Fruit fly (Drosophila melanogaster) whole organism, embryonic: ENCODE results near the gene CG12511.

Source experiments
- CG10366 ChIP-seq: fragments of 200-800 bp; sonication (Bioruptor generic); IDR thresholded peaks from 2 replicates; pipeline ENCODE4 v1.3.6; 2022; ENCODE audit warnings: missing biosample characterization, missing genetic modification characterization
- CG11723 ChIP-seq: fragments of 200-800 bp; sonication (Bioruptor generic); optimal IDR thresholded peaks from 2 replicates; lab custom pipeline; 2017; ENCODE audit warnings: missing biosample characterization, mild to moderate bottlenecking, missing genetic modification characterization
- CG12104 ChIP-seq: fragments of 200-800 bp; sonication (Bioruptor generic); optimal IDR thresholded peaks from 3 replicates; lab custom pipeline; 2016; ENCODE audit warnings: missing biosample characterization, missing genetic modification characterization
- CG1233 ChIP-seq: fragments of 200-800 bp; sonication (Bioruptor generic); optimal IDR thresholded peaks from 4 replicates; lab custom pipeline; 2018; ENCODE audit warnings: missing biosample characterization, mild to moderate bottlenecking, missing genetic modification characterization
- CG13624 ChIP-seq: fragments of 200-800 bp; sonication (Bioruptor generic); optimal IDR thresholded peaks from 2 replicates; lab custom pipeline; 2016; ENCODE audit warnings: missing biosample characterization, missing genetic modification characterization
- CG13894 ChIP-seq: fragments of 200-800 bp; sonication (Bioruptor generic); optimal IDR thresholded peaks from 3 replicates; lab custom pipeline; 2018; ENCODE audit warnings: missing biosample characterization, mild to moderate bottlenecking, missing genetic modification characterization, moderate library complexity
- CG17328 ChIP-seq: fragments of 200-800 bp; sonication (Bioruptor generic); IDR thresholded peaks from 2 replicates; pipeline ENCODE4 v1.3.6; 2022; ENCODE audit warnings: missing biosample characterization, missing genetic modification characterization
- CG17359 ChIP-seq: fragments of 200-800 bp; sonication (Bioruptor generic); optimal IDR thresholded peaks from 3 replicates; lab custom pipeline; 2018; ENCODE audit warnings: missing biosample characterization, mild to moderate bottlenecking, missing genetic modification characterization, moderate library complexity
- CG17829 ChIP-seq: fragments of 200-800 bp; optimal IDR thresholded peaks from 2 replicates; lab custom pipeline; 2019; ENCODE audit warnings: missing biosample characterization, mild to moderate bottlenecking, missing genetic modification characterization, moderate library complexity
- CG2116 ChIP-seq: fragments of 200-800 bp; sonication (Bioruptor generic); optimal IDR thresholded peaks from 3 replicates; lab custom pipeline; 2018; ENCODE audit warnings: missing biosample characterization, mild to moderate bottlenecking, missing genetic modification characterization
- CG2120 ChIP-seq: fragments of 200-800 bp; sonication (Bioruptor generic); optimal IDR thresholded peaks from 3 replicates; lab custom pipeline; 2016; ENCODE audit warnings: missing biosample characterization, missing genetic modification characterization
- CG32767 ChIP-seq: fragments of 200-800 bp; sonication (Bioruptor generic); IDR thresholded peaks from 2 replicates; pipeline ENCODE4 v1.3.6; 2022; ENCODE audit warnings: missing biosample characterization, missing genetic modification characterization
- CG4424 ChIP-seq: fragments of 200-800 bp; sonication (Bioruptor generic); optimal IDR thresholded peaks from 3 replicates; lab custom pipeline; 2016; ENCODE audit warnings: missing biosample characterization, missing genetic modification characterization
- CG4707 ChIP-seq: fragments of 200-800 bp; sonication (Bioruptor generic); optimal IDR thresholded peaks from 2 replicates; lab custom pipeline; 2018; ENCODE audit warnings: missing biosample characterization, mild to moderate bottlenecking, missing genetic modification characterization, moderate library complexity
- CG6175 ChIP-seq: fragments of 200-800 bp; sonication (Bioruptor generic); IDR thresholded peaks from 3 replicates; pipeline ENCODE4 v1.3.6; 2022; ENCODE audit warnings: missing biosample characterization, missing genetic modification characterization
- CG6683 ChIP-seq: fragments of 200-800 bp; sonication (Bioruptor generic); optimal IDR thresholded peaks from 2 replicates; lab custom pipeline; 2017; ENCODE audit warnings: missing biosample characterization, mild to moderate bottlenecking, missing genetic modification characterization, missing genetic modification reagents
- CG6689 ChIP-seq: fragments of 200-800 bp; sonication (Bioruptor generic); IDR thresholded peaks from 2 replicates; pipeline ENCODE4 v1.3.6; 2022; ENCODE audit warnings: missing biosample characterization, missing genetic modification characterization
- Fer1 ChIP-seq: fragments of 200-800 bp; sonication (Bioruptor generic); optimal IDR thresholded peaks from 2 replicates; lab custom pipeline; 2017; ENCODE audit warnings: missing biosample characterization, mild to moderate bottlenecking, missing genetic modification characterization
- GATAe ChIP-seq: fragments of 200-800 bp; sonication (Bioruptor generic); conservative IDR thresholded peaks from 2 replicates; pipeline ENCODE4 v1.3.6; 2022; ENCODE audit warnings: missing biosample characterization, missing genetic modification characterization
- Hmx ChIP-seq: fragments of 200-800 bp; sonication (Bioruptor generic); optimal IDR thresholded peaks from 2 replicates; lab custom pipeline; 2016; ENCODE audit warnings: missing biosample characterization, missing genetic modification characterization
- MESR4 ChIP-seq: fragments of 200-800 bp; sonication (Bioruptor generic); optimal IDR thresholded peaks from 2 replicates; lab custom pipeline; 2018; ENCODE audit warnings: missing biosample characterization, mild to moderate bottlenecking, missing genetic modification characterization, moderate library complexity
- MTF-1 ChIP-seq: fragments of 200-800 bp; sonication (Bioruptor generic); optimal IDR thresholded peaks from 2 replicates; lab custom pipeline; 2018; ENCODE audit warnings: missing biosample characterization, mild to moderate bottlenecking, missing genetic modification characterization, borderline replicate concordance
- Meics ChIP-seq: fragments of 200-800 bp; sonication (Bioruptor generic); optimal IDR thresholded peaks from 2 replicates; lab custom pipeline; 2017; ENCODE audit warnings: missing biosample characterization, mild to moderate bottlenecking, missing genetic modification characterization
- Mrtf ChIP-seq: fragments of 200-800 bp; sonication (Bioruptor generic); IDR thresholded peaks from 3 replicates; pipeline ENCODE4 v1.3.6; 2022; ENCODE audit warnings: missing biosample characterization, missing genetic modification characterization
- Neu2 ChIP-seq: fragments of 200-800 bp; sonication (Bioruptor generic); optimal IDR thresholded peaks from 3 replicates; lab custom pipeline; 2016; ENCODE audit warnings: missing biosample characterization, missing genetic modification characterization, borderline replicate concordance
- Oaz ChIP-seq: fragments of 200-800 bp; sonication (Bioruptor generic); IDR thresholded peaks from 2 replicates; pipeline ENCODE4 v1.3.6; 2022; ENCODE audit warnings: missing biosample characterization, missing genetic modification characterization
- PHDP ChIP-seq: fragments of 200-800 bp; sonication (Bioruptor generic); optimal IDR thresholded peaks from 3 replicates; lab custom pipeline; 2018; ENCODE audit warnings: missing biosample characterization, mild to moderate bottlenecking, missing genetic modification characterization, moderate library complexity
- Pdp1 ChIP-seq, 2 experiments: fragments of 200-800 bp; sonication (Bioruptor generic); optimal IDR thresholded peaks; 3 replicates each; lab custom pipeline; 2016; ENCODE audit warnings: missing biosample characterization in 2 of 2, missing genetic modification characterization in 2 of 2, mild to moderate bottlenecking in 1 of 2, moderate library complexity in 1 of 2
- Ravus ChIP-seq: fragments of 200-800 bp; sonication (Bioruptor generic); IDR thresholded peaks from 2 replicates; pipeline ENCODE4 v1.3.6; 2022; ENCODE audit warnings: missing biosample characterization, missing genetic modification characterization
- Rx ChIP-seq: fragments of 200-800 bp; sonication (Bioruptor generic); IDR thresholded peaks from 2 replicates; pipeline ENCODE4 v1.3.6; 2022; ENCODE audit warnings: missing biosample characterization, missing genetic modification characterization
- Sin3A ChIP-seq: fragments of >200 bp; optimal IDR thresholded peaks from 2 replicates; lab custom pipeline; 2018
- Taf1 ChIP-seq: fragments of 200-800 bp; sonication (Bioruptor generic); IDR thresholded peaks from 2 replicates; pipeline ENCODE4 v1.3.6; 2022; ENCODE audit warnings: missing biosample characterization, missing genetic modification characterization
- Vsx1 ChIP-seq: fragments of 200-800 bp; sonication (Bioruptor generic); optimal IDR thresholded peaks from 2 replicates; lab custom pipeline; 2017; ENCODE audit warnings: missing biosample characterization, mild to moderate bottlenecking, missing genetic modification characterization, missing genetic modification reagents
- ash1 ChIP-seq: fragments of 200-800 bp; sonication (Bioruptor generic); optimal IDR thresholded peaks from 2 replicates; lab custom pipeline; 2018; ENCODE audit warnings: missing biosample characterization, mild to moderate bottlenecking, missing genetic modification characterization
- bab2 ChIP-seq: fragments of 200-800 bp; sonication (Bioruptor generic); optimal IDR thresholded peaks from 2 replicates; lab custom pipeline; 2016; ENCODE audit warnings: missing biosample characterization, missing genetic modification characterization
- caup ChIP-seq: fragments of 200-800 bp; sonication (Bioruptor generic); optimal IDR thresholded peaks from 3 replicates; lab custom pipeline; 2017; ENCODE audit warnings: missing biosample characterization, mild to moderate bottlenecking, missing genetic modification characterization, moderate library complexity; ENCODE audit not compliant: severe bottlenecking
- crc ChIP-seq: fragments of 200-800 bp; sonication (Bioruptor generic); optimal IDR thresholded peaks from 2 replicates; lab custom pipeline; 2016; ENCODE audit warnings: missing biosample characterization, missing genetic modification characterization
- crol ChIP-seq: fragments of 200-800 bp; sonication (Bioruptor generic); IDR thresholded peaks from 2 replicates; pipeline ENCODE4 v1.3.6; 2022; ENCODE audit warnings: missing biosample characterization, missing genetic modification characterization
- da ChIP-seq: fragments of 200-800 bp; sonication (Bioruptor generic); optimal IDR thresholded peaks from 2 replicates; lab custom pipeline; 2016; ENCODE audit warnings: missing biosample characterization, missing genetic modification characterization
- emc ChIP-seq: fragments of 200-800 bp; sonication (Bioruptor generic); optimal IDR thresholded peaks from 2 replicates; lab custom pipeline; 2016; ENCODE audit warnings: missing biosample characterization, missing genetic modification characterization
- en ChIP-seq: fragments of 200-800 bp; sonication (Bioruptor generic); optimal IDR thresholded peaks from 2 replicates; lab custom pipeline; 2016; ENCODE audit warnings: missing biosample characterization, missing genetic modification characterization
- eyg ChIP-seq: fragments of 200-800 bp; sonication (Bioruptor generic); optimal IDR thresholded peaks from 3 replicates; lab custom pipeline; 2016; ENCODE audit warnings: missing biosample characterization, missing genetic modification characterization
- fd102C ChIP-seq: fragments of 200-800 bp; sonication (Bioruptor generic); optimal IDR thresholded peaks from 2 replicates; lab custom pipeline; 2018; ENCODE audit warnings: missing biosample characterization, mild to moderate bottlenecking, missing genetic modification characterization, moderate library complexity
- fu2 ChIP-seq: fragments of 200-800 bp; sonication (Bioruptor generic); optimal IDR thresholded peaks from 2 replicates; lab custom pipeline; 2016; ENCODE audit warnings: missing biosample characterization, missing genetic modification characterization
- kah ChIP-seq: fragments of 200-800 bp; sonication (Bioruptor generic); optimal IDR thresholded peaks from 2 replicates; lab custom pipeline; 2018; ENCODE audit warnings: missing biosample characterization, mild to moderate bottlenecking, missing genetic modification characterization
- kni ChIP-seq: fragments of 200-800 bp; sonication (Bioruptor generic); optimal IDR thresholded peaks from 3 replicates; lab custom pipeline; 2017; ENCODE audit warnings: mild to moderate bottlenecking, missing biosample characterization, missing genetic modification reagents, missing genetic modification characterization
- knrl ChIP-seq: fragments of 200-800 bp; sonication (Bioruptor generic); IDR thresholded peaks from 3 replicates; pipeline ENCODE4 v1.3.6; 2022; ENCODE audit warnings: missing biosample characterization, missing genetic modification characterization; ENCODE audit not compliant: partially characterized antibody
- mirr ChIP-seq: fragments of 200-800 bp; sonication (Bioruptor generic); optimal IDR thresholded peaks from 3 replicates; lab custom pipeline; 2018; ENCODE audit warnings: missing biosample characterization, mild to moderate bottlenecking, missing genetic modification characterization
- nmo ChIP-seq: fragments of 200-800 bp; sonication (Bioruptor generic); optimal IDR thresholded peaks from 2 replicates; lab custom pipeline; 2018; ENCODE audit warnings: missing biosample characterization, mild to moderate bottlenecking, missing genetic modification characterization, moderate library complexity
- so ChIP-seq: fragments of 200-800 bp; sonication (Bioruptor generic); IDR thresholded peaks from 3 replicates; pipeline ENCODE4 v1.3.6; 2022; ENCODE audit warnings: missing biosample characterization, missing genetic modification characterization
- sob ChIP-seq: fragments of 200-800 bp; sonication (Bioruptor generic); IDR thresholded peaks from 2 replicates; pipeline ENCODE4 v1.3.6; 2022; ENCODE audit warnings: missing biosample characterization, missing genetic modification characterization
- toy ChIP-seq: fragments of 200-800 bp; sonication (Bioruptor generic); IDR thresholded peaks from 2 replicates; pipeline ENCODE4 v1.3.6; 2022; ENCODE audit warnings: missing biosample characterization, missing genetic modification characterization

The CG12511 gene

DNA sequence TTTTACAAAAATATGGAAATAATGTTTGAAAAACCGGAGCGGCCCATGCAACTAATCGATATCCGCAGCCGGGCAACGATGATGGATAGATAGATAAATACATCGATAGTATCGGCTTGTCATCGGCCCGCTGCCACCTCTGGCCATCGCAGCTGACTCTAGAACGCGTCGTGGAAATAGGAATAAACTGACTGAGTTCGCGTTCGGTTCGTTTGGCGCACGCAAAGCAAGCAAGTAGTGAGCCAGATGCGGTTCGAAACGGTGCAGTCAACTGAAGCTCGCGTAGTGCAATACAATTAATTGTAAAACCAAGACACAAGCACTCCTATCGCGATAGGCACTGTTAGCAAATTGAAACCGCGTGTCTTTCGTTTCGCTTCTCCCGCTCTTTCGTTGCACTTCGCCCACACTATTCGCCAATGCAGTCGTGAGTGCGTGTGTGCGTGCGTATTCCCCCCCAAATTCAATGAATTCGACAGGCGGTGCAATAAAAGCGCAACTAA lies 46.2 kb downstream of the CG12511 start, which contains the start of gene CG11030 (continued):
- TF ChIP-seq caup (no peak), CG11723 (no peak), Rx (GFP tag; lab: Robert Waterston, UW) (no peak), so (GFP tag; lab: Robert Waterston, UW) (no peak), CG17829 (tag; lab: Kevin White, UChicago) (no peak), Meics (GFP tag; lab: Kevin White, UChicago) (no peak), sob (GFP tag; lab: Robert Waterston, UW) (peak; percentile 45), Taf1 (GFP tag; lab: Robert Waterston, UW) (no peak), fd102C (GFP tag; lab: Kevin White, UChicago) (no peak), Fer1 (GFP tag; lab: Kevin White, UChicago) (no peak), CG17328 (0 out of 2 replicates have a peak, but pooled peaks have one; percentile 6), bab2 (GFP tag; lab: Kevin White, UChicago) (no peak), da (GFP tag; lab: Kevin White, UChicago) (no peak), CG1233 (GFP tag; lab: Kevin White, UChicago) (no peak), CG2120 (GFP tag; lab: Kevin White, UChicago) (no peak), Hmx (no peak), emc (GFP tag; lab: Kevin White, UChicago) (no peak), knrl (GFP tag; lab: Robert Waterston, UW) (peak; percentile 98), CG2116 (peak; percentile 85), Mrtf (GFP tag; lab: Robert Waterston, UW) (no peak), CG12104 (GFP tag; lab: Kevin White, UChicago) (no peak), CG4707 (GFP tag; lab: Kevin White, UChicago) (no peak), CG17359 (no peak), PHDP (tag; lab: Kevin White, UChicago) (no peak), Vsx1 (GFP tag; lab: Kevin White, UChicago) (no peak), nmo (GFP tag; lab: Kevin White, UChicago) (peak; percentile 30), Sin3A (lab: Kevin White, UChicago) (no peak), kni (GFP tag; lab: Kevin White, UChicago) (peak; percentile 43), Ravus (no peak), CG6683 (GFP tag; lab: Kevin White, UChicago) (no peak), CG10366 (GFP tag; lab: Robert Waterston, UW) (no peak), fu2 (no peak), GATAe (GFP tag; lab: Robert Waterston, UW) (no peak), CG13624 (GFP tag; lab: Kevin White, UChicago) (no peak), Neu2 (GFP tag; lab: Kevin White, UChicago) (no peak), toy (GFP tag; lab: Robert Waterston, UW) (no peak), MTF-1 (GFP tag; lab: Kevin White, UChicago) (no peak), eyg (GFP tag; lab: Kevin White, UChicago) (no peak), Pdp1 (GFP tag; optimal IDR thresholded peaks at IDR 0.05; lab: Kevin White, UChicago) (no peak), CG32767 (no peak), Oaz (GFP tag; lab: Robert Waterston, UW) (no peak), crc (GFP tag; lab: Kevin White, UChicago) (no peak), mirr (no peak), kah (GFP tag; lab: Kevin White, UChicago) (no peak), MESR4 (GFP tag; lab: Kevin White, UChicago) (peak; percentile 75), CG6689 (GFP tag; lab: Robert Waterston, UW) (no peak), CG13894 (tag; lab: Kevin White, UChicago) (peak; percentile 46), ash1 (GFP tag; lab: Kevin White, UChicago) (no peak), crol (GFP tag; lab: Robert Waterston, UW) (no peak), CG4424 (GFP tag; lab: Kevin White, UChicago) (peak; percentile 5), CG6175 (GFP tag; lab: Robert Waterston, UW) (no peak), en (GFP tag; lab: Kevin White, UChicago) (no peak)
